Fruit fly (Drosophila melanogaster) whole organism, embryonic: ENCODE measurements around the gene Dlc90F.
A peak's percentile ranks its signal among the peaks of the same experiment; 100 is the strongest.

ENCODE experiments used
- Awh ChIP-seq: fragments of 200-800 bp; sonication (Bioruptor generic); IDR thresholded peaks from 2 replicates; pipeline ENCODE4, ENCODE4 v1.3.6; 2022; ENCODE audit warnings: missing biosample characterization, missing genetic modification characterization
- BEAF-32 ChIP-seq: fragments of 200-800 bp; sonication (Bioruptor generic); optimal IDR thresholded peaks from 3 replicates; lab custom pipeline; 2017; ENCODE audit warnings: missing biosample characterization, missing genetic modification characterization, mild to moderate bottlenecking, moderate library complexity, missing genetic modification reagents
- Bdp1 ChIP-seq: fragments of 200-800 bp; sonication (Bioruptor generic); optimal IDR thresholded peaks from 3 replicates; lab custom pipeline; 2016; ENCODE audit warnings: missing biosample characterization, missing genetic modification characterization
- CG10267 ChIP-seq: fragments of 200-800 bp; sonication (Bioruptor generic); optimal IDR thresholded peaks from 2 replicates; lab custom pipeline; 2018; ENCODE audit warnings: missing biosample characterization, mild to moderate bottlenecking, missing genetic modification characterization, moderate library complexity
- CG10366 ChIP-seq: fragments of 200-800 bp; sonication (Bioruptor generic); IDR thresholded peaks from 2 replicates; pipeline ENCODE4 v1.3.6; 2022; ENCODE audit warnings: missing biosample characterization, missing genetic modification characterization
- CG11696 ChIP-seq: fragments of 200-800 bp; sonication (Bioruptor generic); IDR thresholded peaks from 2 replicates; pipeline ENCODE4 v1.3.6; 2022; ENCODE audit warnings: missing biosample characterization, missing genetic modification characterization
- CG13287 ChIP-seq: fragments of 200-800 bp; sonication (Bioruptor generic); IDR thresholded peaks from 2 replicates; pipeline ENCODE4 v1.3.6; 2022; ENCODE audit warnings: missing biosample characterization, missing genetic modification characterization; ENCODE audit not compliant: partially characterized antibody
- CG14710 ChIP-seq: fragments of 200-800 bp; sonication (Bioruptor generic); optimal IDR thresholded peaks from 3 replicates; lab custom pipeline; 2019; ENCODE audit warnings: missing biosample characterization, mild to moderate bottlenecking, missing genetic modification characterization, moderate library complexity
- CG15514 ChIP-seq: fragments of 200-800 bp; sonication (Bioruptor generic); optimal IDR thresholded peaks from 3 replicates; lab custom pipeline; 2017; ENCODE audit warnings: missing biosample characterization, missing genetic modification characterization, mild to moderate bottlenecking, moderate library complexity, missing genetic modification reagents
- CG1603 ChIP-seq: fragments of 200-800 bp; sonication (Bioruptor generic); optimal IDR thresholded peaks from 2 replicates; lab custom pipeline; 2019; ENCODE audit warnings: missing biosample characterization, mild to moderate bottlenecking, missing genetic modification characterization, moderate library complexity
- CG18011 ChIP-seq: fragments of 200-800 bp; sonication (Bioruptor generic); optimal IDR thresholded peaks from 2 replicates; lab custom pipeline; 2017; ENCODE audit warnings: missing biosample characterization, missing genetic modification characterization, mild to moderate bottlenecking, moderate library complexity, missing genotype
- CG2116 ChIP-seq: fragments of 200-800 bp; sonication (Bioruptor generic); optimal IDR thresholded peaks from 3 replicates; lab custom pipeline; 2018; ENCODE audit warnings: missing biosample characterization, mild to moderate bottlenecking, missing genetic modification characterization
- CG2199 ChIP-seq: fragments of 200-800 bp; sonication (Bioruptor generic); IDR thresholded peaks from 3 replicates; pipeline ENCODE4 v1.3.6; 2022; ENCODE audit warnings: missing biosample characterization, missing genetic modification characterization
- CG2889 ChIP-seq: fragments of 200-800 bp; sonication (Bioruptor generic); IDR thresholded peaks from 3 replicates; pipeline ENCODE4 v1.3.6; 2022; ENCODE audit warnings: missing biosample characterization, missing genetic modification characterization
- CG32532 ChIP-seq: fragments of 200-800 bp; sonication (Bioruptor generic); IDR thresholded peaks from 2 replicates; pipeline ENCODE4 v1.3.6; 2022; ENCODE audit warnings: missing biosample characterization, missing genetic modification characterization
- CG34224 ChIP-seq: fragments of 200-800 bp; sonication (Bioruptor generic); IDR thresholded peaks from 3 replicates; pipeline ENCODE4 v1.3.6; 2022; ENCODE audit warnings: missing biosample characterization, missing genetic modification characterization; ENCODE audit not compliant: partially characterized antibody
- CG42726 ChIP-seq: fragments of 200-800 bp; sonication (Bioruptor generic); IDR thresholded peaks from 2 replicates; pipeline ENCODE4 v1.3.6; 2022; ENCODE audit warnings: missing biosample characterization, missing genetic modification characterization; ENCODE audit not compliant: partially characterized antibody
- CG5953 ChIP-seq: fragments of 200-800 bp; sonication (Bioruptor generic); IDR thresholded peaks from 2 replicates; pipeline ENCODE4 v1.3.6; 2022; ENCODE audit warnings: missing biosample characterization, missing genetic modification characterization
- CG6791 ChIP-seq: fragments of 200-800 bp; sonication (Bioruptor generic); IDR thresholded peaks from 3 replicates; pipeline ENCODE4 v1.3.6; 2022; ENCODE audit warnings: missing biosample characterization, missing genetic modification characterization; ENCODE audit not compliant: partially characterized antibody
- CG9437 ChIP-seq: fragments of 200-800 bp; sonication (Bioruptor generic); optimal IDR thresholded peaks from 2 replicates; lab custom pipeline; 2018; ENCODE audit warnings: missing biosample characterization, mild to moderate bottlenecking, missing genetic modification characterization
- Dfd ChIP-seq, 2 experiments: fragments of >200 bp; optimal IDR thresholded peaks; 2 replicates each; lab custom pipeline; 2017; ENCODE audit warnings: missing biosample characterization in 2 of 2, missing genetic modification characterization in 2 of 2
- Dip2 ChIP-seq: fragments of 200-800 bp; sonication (Bioruptor generic); IDR thresholded peaks from 2 replicates; pipeline ENCODE4 v1.3.6; 2022; ENCODE audit warnings: missing biosample characterization, missing genetic modification characterization
- Doc3 ChIP-seq: fragments of 200-800 bp; sonication (Bioruptor generic); IDR thresholded peaks from 3 replicates; pipeline ENCODE4 v1.3.6; 2022; ENCODE audit warnings: missing biosample characterization, missing genetic modification characterization; ENCODE audit not compliant: partially characterized antibody
- Dp ChIP-seq: fragments of 200-800 bp; sonication (Bioruptor generic); optimal IDR thresholded peaks from 2 replicates; lab custom pipeline; 2018; ENCODE audit warnings: missing biosample characterization, mild to moderate bottlenecking, missing genetic modification characterization, moderate library complexity
- Dref ChIP-seq: fragments of 200-800 bp; sonication (Bioruptor generic); IDR thresholded peaks from 2 replicates; pipeline ENCODE4 v1.3.6; 2022; ENCODE audit warnings: missing biosample characterization, missing genetic modification characterization
- Ets97D ChIP-seq: fragments of 200-800 bp; sonication (Bioruptor generic); optimal IDR thresholded peaks from 3 replicates; lab custom pipeline; 2016; ENCODE audit warnings: missing biosample characterization, missing genetic modification characterization
- HmgD ChIP-seq: fragments of 200-800 bp; sonication (Bioruptor generic); optimal IDR thresholded peaks from 3 replicates; lab custom pipeline; 2016; ENCODE audit warnings: missing biosample characterization, missing genetic modification characterization
- Nf-YC ChIP-seq: fragments of 200-800 bp; optimal IDR thresholded peaks from 3 replicates; lab custom pipeline; 2019; ENCODE audit warnings: missing biosample characterization, mild to moderate bottlenecking, missing genetic modification characterization, moderate library complexity
- Oli ChIP-seq: fragments of 200-800 bp; sonication (Bioruptor generic); optimal IDR thresholded peaks from 2 replicates; lab custom pipeline; 2018; ENCODE audit warnings: missing biosample characterization, mild to moderate bottlenecking, missing genetic modification characterization, moderate library complexity
- Sin3A ChIP-seq: fragments of >200 bp; optimal IDR thresholded peaks from 2 replicates; lab custom pipeline; 2018
- Stat92E ChIP-seq, 3 experiments: fragments of >200 bp in 2 of 3; fragments of 200-800 bp in 1 of 3; sonication (Bioruptor generic) in 1 of 3; optimal IDR thresholded peaks; 2 replicates each; lab custom pipeline; 2017 to 2019; ENCODE audit warnings: missing biosample characterization in 3 of 3, missing genetic modification characterization in 3 of 3, mild to moderate bottlenecking in 1 of 3, moderate library complexity in 1 of 3
- Vsx1 ChIP-seq: fragments of 200-800 bp; sonication (Bioruptor generic); optimal IDR thresholded peaks from 2 replicates; lab custom pipeline; 2017; ENCODE audit warnings: missing biosample characterization, mild to moderate bottlenecking, missing genetic modification characterization, missing genetic modification reagents
- YL-1 ChIP-seq: fragments of 200-800 bp; sonication (Bioruptor generic); optimal IDR thresholded peaks from 3 replicates; lab custom pipeline; 2017; ENCODE audit warnings: missing biosample characterization, mild to moderate bottlenecking, missing genetic modification characterization
- ab ChIP-seq: fragments of 200-800 bp; sonication (Bioruptor generic); optimal IDR thresholded peaks from 2 replicates; lab custom pipeline; 2016; ENCODE audit warnings: missing biosample characterization, missing genetic modification characterization
- ac ChIP-seq: fragments of 200-800 bp; sonication (Bioruptor generic); optimal IDR thresholded peaks from 3 replicates; lab custom pipeline; 2017; ENCODE audit warnings: missing biosample characterization, mild to moderate bottlenecking, missing genetic modification characterization
- bsh ChIP-seq, 2 experiments: fragments of 200-800 bp; sonication (Bioruptor generic); optimal IDR thresholded peaks; 2 replicates each; lab custom pipeline; 2017 to 2018; ENCODE audit warnings: mild to moderate bottlenecking in 2 of 2, missing biosample characterization in 2 of 2, missing genetic modification characterization in 2 of 2, moderate library complexity in 1 of 2
- cas ChIP-seq: fragments of 200-800 bp; sonication (Bioruptor generic); IDR thresholded peaks from 2 replicates; pipeline ENCODE4 v1.3.6; 2022; ENCODE audit warnings: missing biosample characterization, missing genetic modification characterization
- caup ChIP-seq: fragments of 200-800 bp; sonication (Bioruptor generic); optimal IDR thresholded peaks from 3 replicates; lab custom pipeline; 2017; ENCODE audit warnings: missing biosample characterization, mild to moderate bottlenecking, missing genetic modification characterization, moderate library complexity; ENCODE audit not compliant: severe bottlenecking
- dimm ChIP-seq: fragments of 200-800 bp; sonication (Bioruptor generic); IDR thresholded peaks from 2 replicates; pipeline ENCODE4 v1.3.6; 2022; ENCODE audit warnings: missing biosample characterization, missing genetic modification characterization
- her ChIP-seq: fragments of 200-800 bp; sonication (Bioruptor generic); optimal IDR thresholded peaks from 2 replicates; lab custom pipeline; 2016; ENCODE audit warnings: missing biosample characterization, missing genetic modification characterization
- lbe ChIP-seq: fragments of 200-800 bp; sonication (Bioruptor generic); optimal IDR thresholded peaks from 2 replicates; lab custom pipeline; 2016; ENCODE audit warnings: missing biosample characterization, mild to moderate bottlenecking, missing genetic modification characterization
- nau ChIP-seq: fragments of 200-800 bp; sonication (Bioruptor generic); optimal IDR thresholded peaks from 3 replicates; lab custom pipeline; 2017; ENCODE audit warnings: missing biosample characterization, mild to moderate bottlenecking, missing genetic modification characterization, missing genetic modification reagents
- nmo ChIP-seq: fragments of 200-800 bp; sonication (Bioruptor generic); optimal IDR thresholded peaks from 2 replicates; lab custom pipeline; 2018; ENCODE audit warnings: missing biosample characterization, mild to moderate bottlenecking, missing genetic modification characterization, moderate library complexity
- org-1 ChIP-seq: fragments of 200-800 bp; sonication (Bioruptor generic); optimal IDR thresholded peaks from 2 replicates; lab custom pipeline; 2017; ENCODE audit warnings: missing biosample characterization, missing genetic modification characterization
- pros ChIP-seq: fragments of 200-800 bp; sonication (Bioruptor generic); optimal IDR thresholded peaks from 3 replicates; lab custom pipeline; 2019; ENCODE audit warnings: missing biosample characterization, mild to moderate bottlenecking, missing genetic modification characterization, moderate library complexity
- salm ChIP-seq: fragments of 200-800 bp; sonication (Bioruptor generic); optimal IDR thresholded peaks from 2 replicates; lab custom pipeline; 2018; ENCODE audit warnings: missing biosample characterization, mild to moderate bottlenecking, missing genetic modification characterization
- slou ChIP-seq: fragments of 200-800 bp; sonication (Bioruptor generic); optimal IDR thresholded peaks from 3 replicates; lab custom pipeline; 2016; ENCODE audit warnings: missing biosample characterization, missing genetic modification characterization
- sna ChIP-seq: fragments of 200-800 bp; sonication (Bioruptor generic); IDR thresholded peaks from 2 replicates; pipeline ENCODE4 v1.3.6; 2022; ENCODE audit warnings: missing biosample characterization, missing genetic modification characterization; ENCODE audit not compliant: partially characterized antibody
- stwl ChIP-seq: fragments of 200-800 bp; sonication (Bioruptor generic); optimal IDR thresholded peaks from 3 replicates; lab custom pipeline; 2018; ENCODE audit warnings: missing biosample characterization, mild to moderate bottlenecking, missing genetic modification characterization, moderate library complexity
- tgo ChIP-seq: fragments of 200-800 bp; sonication (Bioruptor generic); IDR thresholded peaks from 3 replicates; pipeline ENCODE4 v1.3.6; 2022; ENCODE audit warnings: missing biosample characterization, missing genetic modification characterization
- unc-4 ChIP-seq: fragments of 200-800 bp; sonication (Bioruptor generic); IDR thresholded peaks from 2 replicates; pipeline ENCODE4 v1.3.6; 2022; ENCODE audit warnings: missing biosample characterization, missing genetic modification characterization; ENCODE audit not compliant: partially characterized antibody

Gene Dlc90F

dm6 chr3R:18301569-18301968 lies 2.5 kb downstream of the Dlc90F start, which contains the start of gene Polr1E (continued):
- peak; percentile 38 for TF ChIP-seq Nf-YC
- TF ChIP-seq YL-1 (GFP tag; lab: Kevin White, UChicago): peak; percentile 83
- TF ChIP-seq lbe (GFP tag; lab: Kevin White, UChicago): no peak
- peak; percentile 79 for TF ChIP-seq CG6791
- peak; percentile 79 for TF ChIP-seq CG13287 (GFP tag; lab: Robert Waterston, UW)
- TF ChIP-seq Doc3 (GFP tag; lab: Robert Waterston, UW): peak; percentile 58; the same call in 2 of the 3 replicates
- no peak for TF ChIP-seq Vsx1 (GFP tag; lab: Kevin White, UChicago)
- peak; percentile 65 for TF ChIP-seq CG2116 (GFP tag; lab: Kevin White, UChicago)
- no peak for TF ChIP-seq Dfd (GFP tag; optimal IDR thresholded peaks at IDR 0.05; lab: Kevin White, UChicago)
- TF ChIP-seq CG42726: 0 out of 2 replicates have a peak, but pooled peaks have one; percentile 36
- TF ChIP-seq BEAF-32 (GFP tag; lab: Kevin White, UChicago): peak; percentile 60
- TF ChIP-seq unc-4: peak; percentile 62
- no peak for TF ChIP-seq her
- TF ChIP-seq Sin3A: no peak
- peak; percentile 39 for TF ChIP-seq nmo (GFP tag; lab: Kevin White, UChicago)
- TF ChIP-seq CG15514 (GFP tag; lab: Kevin White, UChicago): peak; percentile 43
- TF ChIP-seq HmgD (GFP tag; lab: Kevin White, UChicago): peak; percentile 36
- TF ChIP-seq Dref (GFP tag; lab: Robert Waterston, UW): peak; percentile 99
- TF ChIP-seq Ets97D (GFP tag; lab: Kevin White, UChicago): peak; percentile 76
- TF ChIP-seq CG9437 (GFP tag; lab: Kevin White, UChicago): no peak
- TF ChIP-seq tgo (GFP tag; lab: Robert Waterston, UW): no peak
- TF ChIP-seq CG1603: peak; percentile 73
- peak; percentile 94 for TF ChIP-seq Dp (GFP tag; lab: Kevin White, UChicago)
- peak; percentile 56; the same call in 2 of the 3 replicates for TF ChIP-seq CG34224 (GFP tag; lab: Robert Waterston, UW)
- TF ChIP-seq stwl (tag; lab: Kevin White, UChicago): peak; percentile 99
- TF ChIP-seq Awh (GFP tag; lab: Robert Waterston, UW): no peak
- TF ChIP-seq CG18011 (GFP tag; lab: Kevin White, UChicago): peak; percentile 99
- no peak for TF ChIP-seq bsh (GFP tag; optimal IDR thresholded peaks at IDR 0.05; lab: Kevin White, UChicago)
- no peak for TF ChIP-seq CG2889 (GFP tag; lab: Robert Waterston, UW)
- peak; percentile 35; the same call in 1 of the 2 replicates for TF ChIP-seq sna (GFP tag; lab: Robert Waterston, UW)
- TF ChIP-seq nau (GFP tag; lab: Kevin White, UChicago): no peak
- TF ChIP-seq CG14710 (tag; lab: Kevin White, UChicago): peak; percentile 40
- peak; percentile 44 for TF ChIP-seq CG10267 (tag; lab: Kevin White, UChicago)
- no peak for TF ChIP-seq cas (GFP tag; lab: Robert Waterston, UW)
- TF ChIP-seq ab: no peak
- TF ChIP-seq CG11696 (GFP tag; lab: Robert Waterston, UW): no peak
- peak; percentile 63; the same call in 1 of the 3 replicates for TF ChIP-seq CG2199

- TF ChIP-seq org-1 (GFP tag; lab: Kevin White, UChicago) (no peak), her (no peak), ac (no peak), dimm (GFP tag; lab: Robert Waterston, UW) (no peak), CG10366 (GFP tag; lab: Robert Waterston, UW) (no peak), Dip2 (GFP tag; lab: Robert Waterston, UW) (no peak), Stat92E (GFP tag; optimal IDR thresholded peaks at IDR 0.05; lab: Kevin White, UChicago) (no peak), CG5953 (0 out of 2 replicates have a peak, but pooled peaks have one; percentile 20), Oli (tag; lab: Kevin White, UChicago) (no peak), pros (no peak), salm (tag; lab: Kevin White, UChicago) (no peak), CG32532 (no peak), caup (GFP tag; lab: Kevin White, UChicago) (no peak), Bdp1 (GFP tag; lab: Kevin White, UChicago) (no peak), slou (no peak)
These were observed 3.7 kb downstream of the Dlc90F start, which contains the start of gene CG7126 for dm6 chr3R:18302749-18303148. CG7126 (minus strand) TSS chr3R:18302849.
